Fruit fly (Drosophila melanogaster): ENCODE results near the gene CG11449.

- TF ChIP-seq fd96Ca (GFP tag; IDR thresholded peaks at IDR 0.05) (no peak), EcR (GFP tag; optimal IDR thresholded peaks at IDR 0.05) (no peak), Snoo (tag; optimal IDR thresholded peaks at IDR 0.05) (no peak), CG8301 (tag; optimal IDR thresholded peaks at IDR 0.05) (no peak), CG15710 (tag; optimal IDR thresholded peaks at IDR 0.05) (no peak), CG10348 (GFP tag; IDR thresholded peaks at IDR 0.05) (no peak), rn (GFP tag; IDR thresholded peaks at IDR 0.05) (no peak), CG14655 (GFP tag; optimal IDR thresholded peaks at IDR 0.05) (no peak), CG12605 (GFP tag; IDR thresholded peaks at IDR 0.05) (no peak), Pif1A (GFP tag; optimal IDR thresholded peaks at IDR 0.05) (no peak), Ets98B (GFP tag; IDR thresholded peaks at IDR 0.05) (no peak), D1 (tag; optimal IDR thresholded peaks at IDR 0.05) (no peak), CG8159 (tag; optimal IDR thresholded peaks at IDR 0.05) (no peak), CG34367 (tag; optimal IDR thresholded peaks at IDR 0.05) (no peak)
These were observed 47.1 kb downstream of the CG11449 start, which contains the start of gene CG43312 for dm6 chr3L:22501300-22501699.

Data from whole organism, pupa.